Worm (Caenorhabditis elegans) whole organism, L4 larva: ENCODE measurements around the gene hum-5.

Source experiments
- F26F4.8 ChIP-seq: fragments of 200-800 bp; sonication (Bioruptor generic); conservative IDR thresholded peaks from 2 replicates; pipeline ENCODE4 v1.3.6; 2022; ENCODE audit warnings: missing genetic modification characterization, missing compliant biosample characterization
- F49E8.2 ChIP-seq: sonication (generic microtip); optimal IDR thresholded peaks from 2 replicates; lab custom pipeline; 2016; ENCODE audit warnings: missing compliant biosample characterization, mild to moderate bottlenecking, missing genetic modification characterization, borderline replicate concordance
- Y48G9A.11 ChIP-seq: fragments of 200-800 bp; sonication (Bioruptor generic); IDR thresholded peaks from 2 replicates; pipeline ENCODE4 v1.3.6; 2022; ENCODE audit warnings: missing genetic modification reagents, missing genetic modification characterization, missing compliant biosample characterization
- ZK546.5 ChIP-seq, 2 experiments: sonication (generic microtip); optimal IDR thresholded peaks; 2 replicates each; lab custom pipeline; 2017; ENCODE audit warnings: missing biosample characterization in 2 of 2, missing genetic modification characterization in 2 of 2
- aly-2 ChIP-seq: sonication (generic microtip); optimal IDR thresholded peaks from 2 replicates; lab custom pipeline; 2018; ENCODE audit warnings: missing biosample characterization, missing genetic modification characterization
- ceh-28 ChIP-seq: fragments of 150-350 bp; optimal IDR thresholded peaks from 2 replicates; lab custom pipeline; 2014; ENCODE audit warnings: missing biosample characterization, missing genetic modification reagents, missing genetic modification characterization
- ceh-32 ChIP-seq: sonication (generic microtip); optimal IDR thresholded peaks from 2 replicates; lab custom pipeline; 2016; ENCODE audit warnings: mild to moderate bottlenecking, missing genetic modification characterization, missing compliant biosample characterization; ENCODE audit not compliant: poor library complexity
- ceh-44 ChIP-seq: fragments of 200-800 bp; sonication (Bioruptor generic); IDR thresholded peaks from 2 replicates; pipeline ENCODE4 v1.3.6; 2022; ENCODE audit warnings: missing genetic modification reagents, missing genetic modification characterization, missing compliant biosample characterization
- ceh-82 ChIP-seq: sonication (generic microtip); optimal IDR thresholded peaks from 2 replicates; lab custom pipeline; 2017; ENCODE audit warnings: missing biosample characterization, missing genetic modification characterization
- cey-2 ChIP-seq: sonication (generic microtip); optimal IDR thresholded peaks from 3 replicates; lab custom pipeline; 2017; ENCODE audit warnings: missing genetic modification characterization, mild to moderate bottlenecking, missing compliant biosample characterization, antibody characterized with exemption, borderline replicate concordance; ENCODE audit not compliant: insufficient read depth
- ctbp-1 ChIP-seq: fragments of 200-800 bp; sonication (Bioruptor generic); IDR thresholded peaks from 2 replicates; pipeline ENCODE4 v1.3.6; 2022; ENCODE audit warnings: missing genetic modification reagents, missing genetic modification characterization, missing compliant biosample characterization
- daf-12 ChIP-seq: fragments of 150-350 bp; optimal IDR thresholded peaks from 2 replicates; lab custom pipeline; 2014; ENCODE audit warnings: missing biosample characterization, missing genetic modification reagents, missing genetic modification characterization
- daf-8 ChIP-seq: fragments of 200-800 bp; sonication (Bioruptor generic); IDR thresholded peaks from 2 replicates; pipeline ENCODE4 v1.3.6; 2022; ENCODE audit warnings: missing genetic modification characterization, missing compliant biosample characterization
- dmd-8 ChIP-seq: fragments of 200-800 bp; sonication (Bioruptor generic); IDR thresholded peaks from 2 replicates; pipeline ENCODE4 v1.3.6; 2022; ENCODE audit warnings: missing genetic modification characterization, missing compliant biosample characterization
- egl-43 ChIP-seq: fragments of 200-800 bp; sonication (Bioruptor generic); IDR thresholded peaks from 2 replicates; pipeline ENCODE4 v1.3.6; 2022; ENCODE audit warnings: missing genetic modification reagents, missing genetic modification characterization, missing compliant biosample characterization
- fos-1 ChIP-seq: fragments of 150-350 bp; optimal IDR thresholded peaks from 2 replicates; lab custom pipeline; 2014; ENCODE audit warnings: missing biosample characterization, missing genetic modification characterization
- hlh-11 ChIP-seq: fragments of 200-800 bp; sonication (Bioruptor generic); optimal IDR thresholded peaks from 2 replicates; lab custom pipeline; 2018; ENCODE audit warnings: mild to moderate bottlenecking, missing genetic modification characterization, missing compliant biosample characterization
- hlh-30 ChIP-seq: sonication (generic microtip); optimal IDR thresholded peaks from 2 replicates; lab custom pipeline; 2017; ENCODE audit warnings: antibody characterized with exemption, mild to moderate bottlenecking, missing genetic modification characterization, missing compliant biosample characterization; ENCODE audit not compliant: insufficient read depth
- hmg-1.1 ChIP-seq: fragments of 200-800 bp; sonication (Bioruptor generic); IDR thresholded peaks from 2 replicates; pipeline ENCODE4 v1.3.6; 2022; ENCODE audit warnings: missing genetic modification reagents, missing genetic modification characterization, missing compliant biosample characterization
- lim-7 ChIP-seq: fragments of 200-800 bp; sonication (Bioruptor generic); IDR thresholded peaks from 2 replicates; pipeline ENCODE4 v1.3.6; 2022; ENCODE audit warnings: missing genetic modification characterization, missing compliant biosample characterization
- lin-38 ChIP-seq: fragments of 200-800 bp; sonication (Bioruptor generic); IDR thresholded peaks from 2 replicates; pipeline ENCODE4 v1.3.6; 2022; ENCODE audit warnings: missing genetic modification reagents, missing genetic modification characterization, missing compliant biosample characterization
- lir-3 ChIP-seq: sonication (generic microtip); optimal IDR thresholded peaks from 2 replicates; lab custom pipeline; 2016; ENCODE audit warnings: mild to moderate bottlenecking, missing genetic modification characterization, missing compliant biosample characterization
- mdt-29 ChIP-seq: fragments of 200-800 bp; sonication (Bioruptor generic); IDR thresholded peaks from 2 replicates; pipeline ENCODE4 v1.3.6; 2022; ENCODE audit warnings: missing genetic modification reagents, missing genetic modification characterization, missing compliant biosample characterization
- mxl-2 ChIP-seq: fragments of 200-800 bp; sonication (Bioruptor generic); conservative IDR thresholded peaks from 2 replicates; pipeline ENCODE4 v1.3.6; 2022; ENCODE audit warnings: missing genetic modification reagents, missing genetic modification characterization, missing compliant biosample characterization
- nhr-102 ChIP-seq: sonication (generic microtip); optimal IDR thresholded peaks from 2 replicates; lab custom pipeline; 2016; ENCODE audit warnings: mild to moderate bottlenecking, missing genetic modification characterization, moderate library complexity, missing compliant biosample characterization
- nhr-111 ChIP-seq: fragments of 200-800 bp; sonication (Bioruptor generic); optimal IDR thresholded peaks from 2 replicates; lab custom pipeline; 2018; ENCODE audit warnings: mild to moderate bottlenecking, missing genetic modification characterization, missing compliant biosample characterization
- nhr-25 ChIP-seq: sonication (generic microtip); optimal IDR thresholded peaks from 2 replicates; lab custom pipeline; 2017; ENCODE audit warnings: missing genetic modification characterization, mild to moderate bottlenecking, missing compliant biosample characterization, antibody characterized with exemption, moderate library complexity, borderline replicate concordance; ENCODE audit not compliant: insufficient read depth
- nhr-41 ChIP-seq: fragments of 200-800 bp; sonication (Bioruptor generic); IDR thresholded peaks from 2 replicates; pipeline ENCODE4 v1.3.6; 2022; ENCODE audit warnings: missing genetic modification reagents, missing genetic modification characterization, missing compliant biosample characterization
- pha-4 ChIP-seq, 2 experiments: fragments of 150-350 bp in 1 of 2; fragments of 200-800 bp in 1 of 2; sonication (Bioruptor generic) in 1 of 2; IDR thresholded peaks in 1 of 2; optimal IDR thresholded peaks in 1 of 2; 2 replicates each; pipeline versions ENCODE4 v1.3.6 to Lab custom; 2014 to 2022; ENCODE audit warnings: missing genetic modification characterization in 2 of 2, missing genetic modification reagents in 2 of 2, missing biosample characterization in 1 of 2, missing compliant biosample characterization in 1 of 2
- pqm-1 ChIP-seq: sonication (generic microtip); optimal IDR thresholded peaks from 2 replicates; lab custom pipeline; 2017; ENCODE audit warnings: missing biosample characterization, missing genetic modification characterization
- sdz-12 ChIP-seq: fragments of 200-800 bp; sonication (Bioruptor generic); optimal IDR thresholded peaks from 2 replicates; lab custom pipeline; 2018; ENCODE audit warnings: mild to moderate bottlenecking, missing genetic modification characterization, missing compliant biosample characterization
- set-16 ChIP-seq: fragments of 200-800 bp; sonication (Bioruptor generic); IDR thresholded peaks from 2 replicates; pipeline ENCODE4 v1.3.6; 2022; ENCODE audit warnings: missing genetic modification reagents, missing genetic modification characterization, missing compliant biosample characterization
- skn-1 ChIP-seq: fragments of 150-350 bp; optimal IDR thresholded peaks from 2 replicates; lab custom pipeline; 2014; ENCODE audit warnings: missing biosample characterization, missing genetic modification characterization
- snpc-1.2 ChIP-seq: fragments of 200-800 bp; sonication (Bioruptor generic); IDR thresholded peaks from 2 replicates; pipeline ENCODE4 v1.3.6; 2022; ENCODE audit warnings: missing genetic modification reagents, missing genetic modification characterization, missing compliant biosample characterization
- spr-1 ChIP-seq: sonication (generic microtip); optimal IDR thresholded peaks from 2 replicates; lab custom pipeline; 2016; ENCODE audit warnings: mild to moderate bottlenecking, missing genetic modification characterization, missing compliant biosample characterization
- tag-97 ChIP-seq: fragments of 200-800 bp; sonication (Bioruptor generic); IDR thresholded peaks from 2 replicates; pipeline ENCODE4 v1.3.6; 2022; ENCODE audit warnings: missing genetic modification characterization, missing compliant biosample characterization
- vab-7 ChIP-seq: fragments of 200-800 bp; sonication (Bioruptor generic); IDR thresholded peaks from 2 replicates; pipeline ENCODE4 v1.3.6; 2022; ENCODE audit warnings: missing genetic modification reagents, missing genetic modification characterization, missing compliant biosample characterization
- zfp-3 ChIP-seq: fragments of 200-800 bp; sonication (Bioruptor generic); conservative IDR thresholded peaks from 2 replicates; pipeline ENCODE4 v1.3.6; 2022; ENCODE audit warnings: missing genetic modification reagents, missing genetic modification characterization, missing compliant biosample characterization
- ztf-7 ChIP-seq: fragments of 150-350 bp; optimal IDR thresholded peaks from 2 replicates; lab custom pipeline; 2014; ENCODE audit warnings: missing biosample characterization, missing genetic modification characterization

Gene hum-5

DNA sequence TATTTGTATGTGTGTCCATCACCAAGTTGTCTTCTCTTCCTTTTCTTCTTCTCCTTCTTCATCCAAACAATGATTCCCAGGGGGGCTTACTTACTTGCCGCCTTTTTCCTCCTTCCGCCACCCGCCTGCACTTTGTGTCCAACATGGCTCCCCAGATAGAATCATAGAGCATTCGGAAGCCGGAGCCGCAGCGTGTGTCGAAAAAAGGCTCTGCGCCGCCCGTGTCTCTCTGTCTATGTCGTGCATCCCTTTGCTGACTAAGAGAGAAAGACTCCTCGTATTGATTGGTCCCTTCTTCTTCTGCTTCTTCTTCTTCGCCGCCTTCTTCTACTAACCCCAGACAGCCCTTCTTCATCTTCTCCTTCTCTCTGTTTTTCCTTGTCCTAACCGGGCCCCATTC, 27.1 kb upstream of the hum-5 start (continued):
- TF ChIP-seq ceh-32 (tag; lab: Kevin White, UChicago) = no peak
- no peak for TF ChIP-seq hlh-11 (tag; lab: Kevin White, UChicago)
- TF ChIP-seq ceh-82 (tag; lab: Kevin White, UChicago) = no peak
- TF ChIP-seq spr-1 (tag; lab: Kevin White, UChicago) = no peak
- TF ChIP-seq ctbp-1 = 0 out of 2 replicates have a peak, but pooled peaks have one; percentile 50
- no peak for TF ChIP-seq mdt-29 (GFP tag; lab: Robert Waterston, UW)
- peak; percentile 18 for TF ChIP-seq hlh-30 (tag; lab: Kevin White, UChicago)
- peak; percentile 8 for TF ChIP-seq ceh-28 (tag; lab: Kevin White, UChicago)
- no peak for TF ChIP-seq ZK546.5 (tag; optimal IDR thresholded peaks at IDR 0.05; lab: Kevin White, UChicago)
- no peak for TF ChIP-seq pqm-1
- TF ChIP-seq nhr-102 = no peak
- TF ChIP-seq F49E8.2 (tag; lab: Kevin White, UChicago) = no peak
- TF ChIP-seq cey-2 (tag; lab: Kevin White, UChicago) = no peak
- TF ChIP-seq set-16 (GFP tag; lab: Robert Waterston, UW) = peak; percentile 72
- TF ChIP-seq lir-3 (tag; lab: Kevin White, UChicago) = no peak
- no peak for TF ChIP-seq nhr-25 (tag; lab: Kevin White, UChicago)
- no peak for TF ChIP-seq vab-7 (GFP tag; lab: Robert Waterston, UW)
- TF ChIP-seq sdz-12 (GFP tag; lab: Kevin White, UChicago) = no peak
- no peak for TF ChIP-seq snpc-1.2 (GFP tag; lab: Robert Waterston, UW)
- TF ChIP-seq zfp-3 (GFP tag; lab: Robert Waterston, UW) = no peak
- TF ChIP-seq ztf-7 (tag; lab: Kevin White, UChicago) = no peak
- TF ChIP-seq mxl-2 (GFP tag; lab: Robert Waterston, UW) = no peak
- no peak for TF ChIP-seq fos-1 (tag; lab: Kevin White, UChicago)
- TF ChIP-seq F26F4.8 (GFP tag; lab: Robert Waterston, UW) = no peak
- TF ChIP-seq aly-2 = no peak
- TF ChIP-seq daf-12 (tag; lab: Kevin White, UChicago) = no peak
- no peak for TF ChIP-seq nhr-111 (GFP tag; lab: Kevin White, UChicago)
- TF ChIP-seq daf-8 (GFP tag; lab: Robert Waterston, UW) = no peak
- no peak for TF ChIP-seq pha-4 (GFP tag; IDR thresholded peaks at IDR 0.05; lab: Robert Waterston, UW)
- no peak for TF ChIP-seq pha-4 (tag; optimal IDR thresholded peaks at IDR 0.05; lab: Kevin White, UChicago)
- no peak for TF ChIP-seq nhr-41
- peak; percentile 78 for TF ChIP-seq hmg-1.1 (GFP tag; lab: Robert Waterston, UW)
- TF ChIP-seq skn-1 (tag; lab: Kevin White, UChicago) = no peak
- TF ChIP-seq ceh-44 (GFP tag; lab: Robert Waterston, UW) = no peak
- TF ChIP-seq tag-97 (GFP tag; lab: Robert Waterston, UW) = no peak
- TF ChIP-seq, all 104 proteins: peak for 16

DNA sequence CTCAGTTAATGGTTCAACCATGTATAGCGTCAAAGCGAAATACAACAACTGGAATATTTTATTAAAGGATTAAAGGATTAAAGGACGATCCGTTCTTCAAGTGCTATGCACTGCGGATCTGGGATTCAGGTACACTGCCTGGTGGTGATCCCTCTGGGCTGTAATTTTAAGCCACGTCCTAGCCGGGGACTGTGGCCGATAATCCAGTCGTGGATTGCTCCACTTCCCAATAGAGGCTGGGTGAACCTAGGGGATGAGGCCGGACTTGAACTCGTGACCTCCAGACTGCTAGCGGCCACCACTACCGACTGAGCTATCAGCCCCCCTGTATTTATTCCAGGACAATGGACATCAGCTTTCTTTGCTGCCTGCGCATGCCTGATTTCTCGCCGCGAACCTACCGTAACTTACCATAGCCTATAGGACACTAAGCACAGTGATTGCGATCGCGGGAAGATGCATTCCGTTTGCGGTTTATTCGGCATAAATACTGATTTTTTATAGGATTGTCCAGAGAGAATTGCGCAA, 24.3 kb upstream of the hum-5 start:
- TF ChIP-seq dmd-8 = 0 out of 2 replicates have a peak, but pooled peaks have one; percentile 63
- TF ChIP-seq lin-38 (GFP tag; lab: Robert Waterston, UW) = peak; percentile 39
- TF ChIP-seq Y48G9A.11 (GFP tag; lab: Robert Waterston, UW) = peak; percentile 40; the same call in 1 of the 2 replicates
- peak; percentile 52 for TF ChIP-seq set-16 (GFP tag; lab: Robert Waterston, UW)
- TF ChIP-seq egl-43 (GFP tag; lab: Robert Waterston, UW) = 0 out of 2 replicates have a peak, but pooled peaks have one; percentile 34
- peak; percentile 61; the same call in 1 of the 2 replicates for TF ChIP-seq lim-7
